Fruit fly (Drosophila melanogaster) whole organism, embryonic: Measurements from ENCODE around the gene siz.
A peak's percentile ranks its signal among the peaks of the same experiment; 100 is the strongest.

Experiments
- Abd-B ChIP-seq: fragments of 200-800 bp; sonication (Bioruptor generic); optimal IDR thresholded peaks from 2 replicates; lab custom pipeline; 2018; ENCODE audit warnings: missing biosample characterization, mild to moderate bottlenecking, missing genetic modification characterization, moderate library complexity
- CG10366 ChIP-seq: fragments of 200-800 bp; sonication (Bioruptor generic); IDR thresholded peaks from 2 replicates; pipeline ENCODE4 v1.3.6; 2022; ENCODE audit warnings: missing biosample characterization, missing genetic modification characterization
- CG10959 ChIP-seq: fragments of 200-800 bp; sonication (Bioruptor generic); IDR thresholded peaks from 2 replicates; pipeline ENCODE4 v1.3.6; 2022; ENCODE audit warnings: missing biosample characterization, missing genetic modification characterization
- CG11456 ChIP-seq: fragments of 200-800 bp; sonication (Bioruptor generic); IDR thresholded peaks from 3 replicates; pipeline ENCODE4 v1.3.6; 2022; ENCODE audit warnings: missing biosample characterization, missing genetic modification characterization
- CG12769 ChIP-seq: fragments of 200-800 bp; sonication (Bioruptor generic); optimal IDR thresholded peaks from 2 replicates; lab custom pipeline; 2019; ENCODE audit warnings: missing biosample characterization, mild to moderate bottlenecking, missing genetic modification characterization, moderate library complexity
- CG13287 ChIP-seq: fragments of 200-800 bp; sonication (Bioruptor generic); IDR thresholded peaks from 2 replicates; pipeline ENCODE4 v1.3.6; 2022; ENCODE audit warnings: missing biosample characterization, missing genetic modification characterization; ENCODE audit not compliant: partially characterized antibody
- CG14441 ChIP-seq: fragments of 200-800 bp; sonication (Bioruptor generic); IDR thresholded peaks from 2 replicates; pipeline ENCODE4 v1.3.6; 2022; ENCODE audit warnings: missing biosample characterization, missing genetic modification characterization
- CG17385 ChIP-seq: fragments of 200-800 bp; sonication (Bioruptor generic); optimal IDR thresholded peaks from 3 replicates; lab custom pipeline; 2018; ENCODE audit warnings: missing biosample characterization, mild to moderate bottlenecking, missing genetic modification characterization
- CG2889 ChIP-seq: fragments of 200-800 bp; sonication (Bioruptor generic); IDR thresholded peaks from 3 replicates; pipeline ENCODE4 v1.3.6; 2022; ENCODE audit warnings: missing biosample characterization, missing genetic modification characterization
- CG4328 ChIP-seq: fragments of 200-800 bp; sonication (Bioruptor generic); optimal IDR thresholded peaks from 3 replicates; lab custom pipeline; 2017; ENCODE audit warnings: missing biosample characterization, missing genetic modification reagents, missing genetic modification characterization
- CG5953 ChIP-seq: fragments of 200-800 bp; sonication (Bioruptor generic); IDR thresholded peaks from 2 replicates; pipeline ENCODE4 v1.3.6; 2022; ENCODE audit warnings: missing biosample characterization, missing genetic modification characterization
- CG9215 ChIP-seq: fragments of 200-800 bp; sonication (Bioruptor generic); IDR thresholded peaks from 2 replicates; pipeline ENCODE4 v1.3.6; 2022; ENCODE audit warnings: missing biosample characterization, missing genetic modification characterization
- CHES-1-like ChIP-seq: fragments of 200-800 bp; sonication (Bioruptor generic); optimal IDR thresholded peaks from 2 replicates; lab custom pipeline; 2016; ENCODE audit warnings: missing biosample characterization, missing genetic modification characterization
- CTCF ChIP-seq: fragments of 200-800 bp; sonication (Bioruptor generic); optimal IDR thresholded peaks from 2 replicates; lab custom pipeline; 2017; ENCODE audit warnings: missing biosample characterization, mild to moderate bottlenecking, missing genetic modification characterization, moderate library complexity
- Ets97D ChIP-seq: fragments of 200-800 bp; sonication (Bioruptor generic); optimal IDR thresholded peaks from 3 replicates; lab custom pipeline; 2016; ENCODE audit warnings: missing biosample characterization, missing genetic modification characterization
- Gsc ChIP-seq: fragments of 200-800 bp; sonication (Bioruptor generic); IDR thresholded peaks from 2 replicates; pipeline ENCODE4 v1.3.6; 2022; ENCODE audit warnings: missing biosample characterization, missing genetic modification characterization
- H2.0 ChIP-seq: fragments of 200-800 bp; sonication (Bioruptor generic); IDR thresholded peaks from 2 replicates; pipeline ENCODE4 v1.3.6; 2022; ENCODE audit warnings: missing biosample characterization, missing genetic modification characterization
- Hmx ChIP-seq: fragments of 200-800 bp; sonication (Bioruptor generic); optimal IDR thresholded peaks from 2 replicates; lab custom pipeline; 2016; ENCODE audit warnings: missing biosample characterization, missing genetic modification characterization
- Kr ChIP-seq: fragments of 200-800 bp; sonication (Bioruptor generic); optimal IDR thresholded peaks from 2 replicates; lab custom pipeline; 2017; ENCODE audit warnings: missing biosample characterization, mild to moderate bottlenecking, missing genetic modification characterization
- Med ChIP-seq: fragments of 200-800 bp; sonication (Bioruptor generic); peaks from one replicate; lab custom pipeline; 2016; ENCODE audit warnings: missing biosample characterization, missing genetic modification characterization, mild to moderate bottlenecking, inconsistent platforms, moderate library complexity
- Pdp1 ChIP-seq, 2 experiments: fragments of 200-800 bp; sonication (Bioruptor generic); optimal IDR thresholded peaks; 3 replicates each; lab custom pipeline; 2016; ENCODE audit warnings: missing biosample characterization in 2 of 2, missing genetic modification characterization in 2 of 2, mild to moderate bottlenecking in 1 of 2, moderate library complexity in 1 of 2
- Sry-β ChIP-seq: fragments of 200-800 bp; sonication (Bioruptor generic); optimal IDR thresholded peaks from 2 replicates; lab custom pipeline; 2018; ENCODE audit warnings: missing biosample characterization, mild to moderate bottlenecking, missing genetic modification characterization, moderate library complexity
- ap ChIP-seq: fragments of 200-800 bp; sonication (Bioruptor generic); IDR thresholded peaks from 2 replicates; pipeline ENCODE4 v1.3.6; 2022; ENCODE audit warnings: missing biosample characterization, missing genetic modification characterization
- ato ChIP-seq: fragments of 200-800 bp; sonication (Bioruptor generic); IDR thresholded peaks from 2 replicates; pipeline ENCODE4 v1.3.6; 2022; ENCODE audit warnings: missing biosample characterization, missing genetic modification characterization; ENCODE audit not compliant: partially characterized antibody
- chinmo ChIP-seq: fragments of 200-800 bp; sonication (Bioruptor generic); IDR thresholded peaks from 4 replicates; pipeline ENCODE4 v1.3.6; 2022; ENCODE audit warnings: missing biosample characterization, missing genetic modification characterization; ENCODE audit not compliant: partially characterized antibody
- ci ChIP-seq: fragments of 200-800 bp; sonication (Bioruptor generic); IDR thresholded peaks from 3 replicates; pipeline ENCODE4 v1.3.6; 2022; ENCODE audit warnings: missing biosample characterization, missing genetic modification characterization
- crol ChIP-seq: fragments of 200-800 bp; sonication (Bioruptor generic); IDR thresholded peaks from 2 replicates; pipeline ENCODE4 v1.3.6; 2022; ENCODE audit warnings: missing biosample characterization, missing genetic modification characterization
- ewg ChIP-seq: fragments of 200-800 bp; sonication (Bioruptor generic); optimal IDR thresholded peaks from 3 replicates; lab custom pipeline; 2017; ENCODE audit warnings: mild to moderate bottlenecking, missing biosample characterization, missing genetic modification reagents, missing genetic modification characterization
- gfzf ChIP-seq: fragments of 200-800 bp; sonication (Bioruptor generic); optimal IDR thresholded peaks from 2 replicates; lab custom pipeline; 2016; ENCODE audit warnings: missing biosample characterization, mild to moderate bottlenecking, missing genetic modification characterization, moderate library complexity
- gt ChIP-seq: fragments of 200-800 bp; sonication (Bioruptor generic); IDR thresholded peaks from 2 replicates; pipeline ENCODE4 v1.3.6; 2022; ENCODE audit warnings: missing biosample characterization, missing genetic modification characterization
- pan ChIP-seq, 4 experiments: fragments of >200 bp in 3 of 4; fragments of 200-800 bp in 1 of 4; sonication (Bioruptor generic) in 1 of 4; optimal IDR thresholded peaks in 3 of 4; IDR thresholded peaks in 1 of 4; 2 replicates each; pipeline versions ENCODE4 v1.3.6 to Lab custom; 2017 to 2022; ENCODE audit warnings: missing biosample characterization in 2 of 4, missing genetic modification characterization in 2 of 4, mixed read lengths in 1 of 4
- rib ChIP-seq: fragments of 200-800 bp; sonication (Bioruptor generic); IDR thresholded peaks from 2 replicates; pipeline ENCODE4 v1.3.6; 2022; ENCODE audit warnings: missing biosample characterization, missing genetic modification characterization
- row ChIP-seq: fragments of 200-800 bp; sonication (Bioruptor generic); IDR thresholded peaks from 3 replicates; pipeline ENCODE4 v1.3.6; 2022; ENCODE audit warnings: missing biosample characterization, missing genetic modification characterization
- run ChIP-seq: fragments of 200-800 bp; sonication (Bioruptor generic); optimal IDR thresholded peaks from 3 replicates; lab custom pipeline; 2018; ENCODE audit warnings: missing biosample characterization, mild to moderate bottlenecking, missing genetic modification characterization
- sd ChIP-seq: fragments of 200-800 bp; sonication (Bioruptor generic); optimal IDR thresholded peaks from 3 replicates; lab custom pipeline; 2018; ENCODE audit warnings: missing biosample characterization, mild to moderate bottlenecking, missing genetic modification characterization, moderate library complexity
- sens ChIP-seq: fragments of 200-800 bp; sonication (Bioruptor generic); peaks from one replicate; lab custom pipeline; 2016; ENCODE audit warnings: missing biosample characterization, missing genetic modification characterization
- sens-2 ChIP-seq: fragments of 200-800 bp; sonication (Bioruptor generic); IDR thresholded peaks from 2 replicates; pipeline ENCODE4 v1.3.6; 2022; ENCODE audit warnings: missing biosample characterization, missing genetic modification characterization
- sima ChIP-seq: fragments of 200-800 bp; sonication (Bioruptor generic); optimal IDR thresholded peaks from 2 replicates; lab custom pipeline; 2016; ENCODE audit warnings: missing biosample characterization, missing genetic modification characterization
- slbo ChIP-seq: fragments of 200-800 bp; sonication (Bioruptor generic); IDR thresholded peaks from 2 replicates; pipeline ENCODE4 v1.3.6; 2022; ENCODE audit warnings: missing biosample characterization, missing genetic modification characterization
- sna ChIP-seq: fragments of 200-800 bp; sonication (Bioruptor generic); IDR thresholded peaks from 2 replicates; pipeline ENCODE4 v1.3.6; 2022; ENCODE audit warnings: missing biosample characterization, missing genetic modification characterization; ENCODE audit not compliant: partially characterized antibody
- ssp ChIP-seq: fragments of 200-800 bp; sonication (Bioruptor generic); IDR thresholded peaks from 2 replicates; pipeline ENCODE4 v1.3.6; 2022; ENCODE audit warnings: missing biosample characterization, missing genetic modification characterization
- trem ChIP-seq: fragments of 200-800 bp; optimal IDR thresholded peaks from 3 replicates; lab custom pipeline; 2019; ENCODE audit warnings: missing biosample characterization, mild to moderate bottlenecking, missing genetic modification characterization, moderate library complexity
- vvl ChIP-seq: fragments of 200-800 bp; sonication (Bioruptor generic); IDR thresholded peaks from 2 replicates; pipeline ENCODE4 v1.3.6; 2022; ENCODE audit warnings: missing biosample characterization, missing genetic modification characterization
- wek ChIP-seq: fragments of 200-800 bp; sonication (Bioruptor generic); optimal IDR thresholded peaks from 3 replicates; lab custom pipeline; 2018; ENCODE audit warnings: missing biosample characterization, mild to moderate bottlenecking, missing genetic modification characterization, moderate library complexity
- z ChIP-seq: fragments of 200-800 bp; sonication (Bioruptor generic); IDR thresholded peaks from 3 replicates; pipeline ENCODE4 v1.3.6; 2022; ENCODE audit warnings: missing biosample characterization, missing genetic modification characterization

Gene siz

DNA sequence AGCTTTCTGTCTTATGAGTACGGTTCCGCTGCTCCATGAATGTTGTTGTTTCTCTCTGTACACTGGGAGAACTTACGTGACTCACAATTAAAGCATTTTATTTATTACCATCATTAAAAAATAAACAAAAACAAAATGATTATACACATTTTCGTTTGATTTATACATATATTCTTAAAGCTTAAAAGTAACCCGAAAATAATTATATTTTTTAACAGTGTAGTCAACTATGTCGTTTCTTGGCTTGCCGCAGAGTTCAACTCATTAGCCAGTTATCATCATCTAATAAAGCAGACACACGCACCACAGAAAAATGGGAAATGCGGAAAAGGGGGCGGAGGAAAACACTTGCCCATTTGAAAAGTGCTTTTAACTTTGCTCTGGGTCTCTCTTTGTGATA, 3.1 kb downstream of the siz start (continued):
- TF ChIP-seq CG5953 (GFP tag; lab: Robert Waterston, UW), result peak; percentile 64; the same call in 1 of the 2 replicates
- TF ChIP-seq CG10959 (GFP tag; lab: Robert Waterston, UW), result peak; percentile 67
- peak; percentile 74 for TF ChIP-seq CG2889 (GFP tag; lab: Robert Waterston, UW)
- TF ChIP-seq wek (GFP tag; lab: Kevin White, UChicago), result peak; percentile 34
- 0 out of 2 replicates have a peak, but pooled peaks have one; percentile 29 for TF ChIP-seq CG9215 (GFP tag; lab: Robert Waterston, UW)
- peak; percentile 51 for TF ChIP-seq CG4328 (GFP tag; lab: Kevin White, UChicago)
- peak; percentile 69 for TF ChIP-seq run
- peak; percentile 10 for TF ChIP-seq sima (GFP tag; lab: Kevin White, UChicago)
- TF ChIP-seq gfzf (GFP tag; lab: Kevin White, UChicago), result no peak
- peak; percentile 42 for TF ChIP-seq Ets97D (GFP tag; lab: Kevin White, UChicago)
- TF ChIP-seq, all 482 proteins: peak for 335

DNA sequence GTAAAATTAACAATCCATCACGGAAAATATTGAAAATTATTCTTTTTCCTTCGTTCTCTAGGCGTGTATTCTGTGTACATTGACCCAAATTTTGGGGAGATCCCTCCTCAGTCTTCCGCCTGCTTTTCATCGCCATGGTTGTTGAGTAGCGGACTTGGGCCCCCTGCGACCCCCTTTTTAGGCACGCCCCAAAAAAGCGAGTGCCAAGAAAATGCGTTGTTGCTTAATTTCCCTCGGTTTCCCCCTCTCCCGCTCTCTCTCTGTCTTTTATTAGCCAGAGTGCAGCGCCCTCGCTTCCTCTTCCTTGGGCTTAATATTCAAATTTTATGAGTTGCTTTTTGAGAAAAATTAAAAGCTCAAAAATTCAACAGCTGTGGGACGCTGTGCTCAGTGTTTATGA, 6.5 kb downstream of the siz start:
- TF ChIP-seq Pdp1 (GFP tag; optimal IDR thresholded peaks at IDR 0.05; lab: Kevin White, UChicago) (peak in 1 of 2 experiments; percentile 26), pan (optimal IDR thresholded peaks at IDR 0.05; lab: Kevin White, UChicago) (no peak), pan (GFP tag; optimal IDR thresholded peaks at IDR 0.05 in 1 of 2, IDR thresholded peaks at IDR 0.05 in 1 of 2) (peak in 1 of 2 experiments; percentile 22), ewg (GFP tag; lab: Kevin White, UChicago) (no peak), rib (GFP tag; lab: Robert Waterston, UW) (peak; percentile 25; the same call in 1 of the 2 replicates), ap (GFP tag; lab: Robert Waterston, UW) (no peak), crol (GFP tag; lab: Robert Waterston, UW) (peak; percentile 94), Kr (no peak), slbo (peak; percentile 51), chinmo (GFP tag; lab: Robert Waterston, UW) (peak; percentile 51; the same call in 1 of the 4 replicates), vvl (GFP tag; lab: Robert Waterston, UW) (peak; percentile 40), row (0 out of 3 replicates have a peak, but pooled peaks have one; percentile 12), sens-2 (GFP tag; lab: Robert Waterston, UW) (no peak), sd (peak; percentile 37), Gsc (GFP tag; lab: Robert Waterston, UW) (no peak), CG17385 (GFP tag; lab: Kevin White, UChicago) (peak; percentile 43), trem (tag; lab: Kevin White, UChicago) (no peak), CG12769 (tag; lab: Kevin White, UChicago) (peak; percentile 80), ssp (GFP tag; lab: Robert Waterston, UW) (no peak), Hmx (no peak), Sry-β (peak; percentile 43), Med (GFP tag; lab: Kevin White, UChicago) (peak; percentile 51), sna (GFP tag; lab: Robert Waterston, UW) (no peak), CHES-1-like (GFP tag; lab: Kevin White, UChicago) (no peak), CTCF (GFP tag; lab: Kevin White, UChicago) (no peak), CG14441 (GFP tag; lab: Robert Waterston, UW) (no peak), CG13287 (GFP tag; lab: Robert Waterston, UW) (no peak), ci (GFP tag; lab: Robert Waterston, UW) (0 out of 3 replicates have a peak, but pooled peaks have one; percentile 7), Abd-B (GFP tag; lab: Kevin White, UChicago) (peak; percentile 19), gt (0 out of 2 replicates have a peak, but pooled peaks have one; percentile 8), z (GFP tag; lab: Robert Waterston, UW) (0 out of 3 replicates have a peak, but pooled peaks have one; percentile 13), sens (GFP tag; lab: Kevin White, UChicago) (peak; percentile 29), CG10366 (GFP tag; lab: Robert Waterston, UW) (no peak), H2.0 (GFP tag; lab: Robert Waterston, UW) (no peak), CG11456 (GFP tag; lab: Robert Waterston, UW) (no peak), ato (GFP tag; lab: Robert Waterston, UW) (no peak)
